Fruit fly (Drosophila melanogaster): ENCODE results near the gene CG4440.

Gene CG4440

dm6 chr2L:16350742-16351568 lies 21.2 kb downstream of the CG4440 start (continued):
- TF ChIP-seq CG8478 (optimal IDR thresholded peaks at IDR 0.05) (no peak), CG5953 (GFP tag; IDR thresholded peaks at IDR 0.05) (peak; percentile 99), CG8089 (GFP tag; optimal IDR thresholded peaks at IDR 0.05) (peak; percentile 95), BtbVII (GFP tag; optimal IDR thresholded peaks at IDR 0.05) (peak; percentile 99), NFAT (GFP tag; IDR thresholded peaks at IDR 0.05) (peak; percentile 98), lov (optimal IDR thresholded peaks at IDR 0.05) (no peak), lov (GFP tag; IDR thresholded peaks at IDR 0.05) (peak; percentile 98), H15 (GFP tag; IDR thresholded peaks at IDR 0.05) (peak; percentile 98), dmrt99B (tag; optimal IDR thresholded peaks at IDR 0.05) (peak; percentile 100), CG2712 (tag; optimal IDR thresholded peaks at IDR 0.05) (peak; percentile 99), dimm (GFP tag; IDR thresholded peaks at IDR 0.05) (peak; percentile 97), Hsf (GFP tag; optimal IDR thresholded peaks at IDR 0.05) (peak; percentile 99), D (optimal IDR thresholded peaks at IDR 0.05) (no peak), D (GFP tag; optimal IDR thresholded peaks at IDR 0.05) (peak; percentile 99), Spps (tag; optimal IDR thresholded peaks at IDR 0.05) (peak; percentile 99), rib (GFP tag; IDR thresholded peaks at IDR 0.05) (peak; percentile 99), CG6791 (GFP tag; IDR thresholded peaks at IDR 0.05; ENCODE audit: partially characterized antibody) (no peak), CG4404 (GFP tag; IDR thresholded peaks at IDR 0.05) (peak; percentile 96), Hr39 (optimal IDR thresholded peaks at IDR 0.05) (no peak), dpn (GFP tag; optimal IDR thresholded peaks at IDR 0.05) (peak; percentile 99), ken (GFP tag; IDR thresholded peaks at IDR 0.05) (peak; percentile 99), CG17912 (GFP tag; optimal IDR thresholded peaks at IDR 0.05) (peak; percentile 95), CG11247 (GFP tag; IDR thresholded peaks at IDR 0.05) (peak; percentile 98), CG17829 (tag; optimal IDR thresholded peaks at IDR 0.05) (peak; percentile 99), Dfd (GFP tag; optimal IDR thresholded peaks at IDR 0.05) (peak in 1 of 2 experiments; percentile 75), CG7556 (GFP tag; optimal IDR thresholded peaks at IDR 0.05) (peak; percentile 99), CG2875 (GFP tag; optimal IDR thresholded peaks at IDR 0.05) (peak; percentile 99), slp2 (GFP tag; optimal IDR thresholded peaks at IDR 0.05) (peak; percentile 98), Xbp1 (GFP tag; optimal IDR thresholded peaks at IDR 0.05) (peak; percentile 99), stwl (tag; optimal IDR thresholded peaks at IDR 0.05) (peak; percentile 27), emc (GFP tag; optimal IDR thresholded peaks at IDR 0.05) (peak; percentile 92), tio (GFP tag; optimal IDR thresholded peaks at IDR 0.05) (peak; percentile 99), kni (GFP tag; optimal IDR thresholded peaks at IDR 0.05) (peak; percentile 98), CG2116 (GFP tag; optimal IDR thresholded peaks at IDR 0.05) (peak; percentile 89), fu2 (GFP tag; optimal IDR thresholded peaks at IDR 0.05) (peak; percentile 97), Dip2 (GFP tag; IDR thresholded peaks at IDR 0.05) (peak; percentile 74), CG10979 (tag; optimal IDR thresholded peaks at IDR 0.05) (peak; percentile 99), abd-A (tag; optimal IDR thresholded peaks at IDR 0.05) (peak; percentile 95), CG6765 (GFP tag; optimal IDR thresholded peaks at IDR 0.05) (peak; percentile 99), CG13296 (GFP tag; optimal IDR thresholded peaks at IDR 0.05) (peak; percentile 99), Mad (GFP tag; optimal IDR thresholded peaks at IDR 0.05) (peak; percentile 98), CG2120 (GFP tag; optimal IDR thresholded peaks at IDR 0.05) (peak; percentile 99), CG8388 (GFP tag; optimal IDR thresholded peaks at IDR 0.05) (peak; percentile 99), Dek (tag; optimal IDR thresholded peaks at IDR 0.05) (peak; percentile 99), MBD-R2 (GFP tag; IDR thresholded peaks at IDR 0.05) (peak; percentile 99), CG9609 (GFP tag; optimal IDR thresholded peaks at IDR 0.05) (peak; percentile 97), Stat92E (GFP tag; optimal IDR thresholded peaks at IDR 0.05) (peak in 1 of 3 experiments; percentile 99), CG17612 (GFP tag; IDR thresholded peaks at IDR 0.05) (peak; percentile 98), wdn (GFP tag; IDR thresholded peaks at IDR 0.05) (peak; percentile 98), CG10274 (GFP tag; optimal IDR thresholded peaks at IDR 0.05) (peak; percentile 95)
